Worm (Caenorhabditis elegans) whole organism, late embryonic: ENCODE measurements around the gene cutl-1.

ENCODE experiments used
- C38D4.7 ChIP-seq: fragments of 200-800 bp; sonication (Bioruptor generic); optimal IDR thresholded peaks from 2 replicates; lab custom pipeline; 2018; ENCODE audit warnings: mild to moderate bottlenecking, missing genetic modification characterization, moderate library complexity, missing compliant biosample characterization
- F13H6.1 ChIP-seq: sonication (generic microtip); optimal IDR thresholded peaks from 2 replicates; lab custom pipeline; 2016; ENCODE audit warnings: missing genetic modification characterization, missing compliant biosample characterization
- T23F11.4 ChIP-seq: fragments of 200-800 bp; sonication (Bioruptor generic); optimal IDR thresholded peaks from 2 replicates; lab custom pipeline; 2018; ENCODE audit warnings: mild to moderate bottlenecking, missing genetic modification characterization, missing compliant biosample characterization
- Y22D7AL.16 ChIP-seq: sonication (generic microtip); optimal IDR thresholded peaks from 2 replicates; lab custom pipeline; 2016; ENCODE audit warnings: missing genetic modification characterization, missing compliant biosample characterization
- ahr-1 ChIP-seq: sonication (generic microtip); optimal IDR thresholded peaks from 2 replicates; lab custom pipeline; 2016; ENCODE audit warnings: missing genetic modification characterization, missing compliant biosample characterization
- ceh-14 ChIP-seq: sonication (generic microtip); optimal IDR thresholded peaks from 2 replicates; lab custom pipeline; 2016; ENCODE audit warnings: missing genotype, missing genetic modification characterization, missing compliant biosample characterization
- ceh-2 ChIP-seq: sonication (generic microtip); optimal IDR thresholded peaks from 2 replicates; lab custom pipeline; 2016; ENCODE audit warnings: missing genotype, missing genetic modification characterization, missing compliant biosample characterization
- ceh-22 ChIP-seq: sonication (generic microtip); optimal IDR thresholded peaks from 2 replicates; lab custom pipeline; 2017; ENCODE audit warnings: missing biosample characterization, missing genetic modification characterization
- ceh-24 ChIP-seq: sonication (generic microtip); optimal IDR thresholded peaks from 2 replicates; lab custom pipeline; 2016; ENCODE audit warnings: mild to moderate bottlenecking, missing genetic modification characterization, missing compliant biosample characterization
- ceh-30 ChIP-seq: fragments of 150-350 bp; optimal IDR thresholded peaks from 2 replicates; lab custom pipeline; 2014; ENCODE audit warnings: missing biosample characterization, missing genetic modification characterization
- ceh-31 ChIP-seq: sonication (generic microtip); optimal IDR thresholded peaks from 2 replicates; lab custom pipeline; 2016; ENCODE audit warnings: missing genetic modification characterization, missing compliant biosample characterization
- ceh-45 ChIP-seq: fragments of 200-800 bp; sonication (Bioruptor generic); IDR thresholded peaks from 2 replicates; pipeline ENCODE4 v1.3.6; 2022; ENCODE audit warnings: missing genetic modification reagents, missing genetic modification characterization, missing compliant biosample characterization
- ceh-6 ChIP-seq: fragments of 200-800 bp; sonication (Bioruptor generic); optimal IDR thresholded peaks from 2 replicates; lab custom pipeline; 2018; ENCODE audit warnings: mild to moderate bottlenecking, missing genetic modification characterization, missing compliant biosample characterization
- dmd-4 ChIP-seq: sonication (generic microtip); optimal IDR thresholded peaks from 2 replicates; lab custom pipeline; 2016; ENCODE audit warnings: borderline replicate concordance, missing genetic modification characterization, missing compliant biosample characterization
- dve-1 ChIP-seq: sonication (generic microtip); optimal IDR thresholded peaks from 2 replicates; lab custom pipeline; 2017; ENCODE audit warnings: antibody characterized with exemption, mild to moderate bottlenecking, missing genetic modification characterization, missing compliant biosample characterization
- elt-2 ChIP-seq: sonication (generic microtip); optimal IDR thresholded peaks from 2 replicates; lab custom pipeline; 2016; ENCODE audit warnings: missing genetic modification reagents, missing genetic modification characterization, missing compliant biosample characterization
- elt-4 ChIP-seq: sonication (generic microtip); optimal IDR thresholded peaks from 2 replicates; lab custom pipeline; 2016; ENCODE audit warnings: missing genetic modification characterization, missing compliant biosample characterization
- ets-4 ChIP-seq: sonication (generic microtip); optimal IDR thresholded peaks from 2 replicates; lab custom pipeline; 2016; ENCODE audit warnings: missing genetic modification characterization, missing compliant biosample characterization
- hlh-13 ChIP-seq: fragments of 200-800 bp; sonication (Bioruptor generic); optimal IDR thresholded peaks from 2 replicates; lab custom pipeline; 2018; ENCODE audit warnings: mild to moderate bottlenecking, missing genetic modification characterization, missing compliant biosample characterization
- hlh-15 ChIP-seq: sonication (generic microtip); optimal IDR thresholded peaks from 2 replicates; lab custom pipeline; 2016; ENCODE audit warnings: missing genetic modification characterization, missing compliant biosample characterization
- nfya-1 ChIP-seq: sonication (generic microtip); optimal IDR thresholded peaks from 2 replicates; lab custom pipeline; 2017; ENCODE audit warnings: missing genetic modification characterization, mild to moderate bottlenecking, missing compliant biosample characterization, antibody characterized with exemption, moderate library complexity
- npax-4 ChIP-seq: sonication (generic microtip); optimal IDR thresholded peaks from 2 replicates; lab custom pipeline; 2016; ENCODE audit warnings: missing genetic modification characterization, missing compliant biosample characterization
- pag-3 ChIP-seq: sonication (generic microtip); optimal IDR thresholded peaks from 2 replicates; lab custom pipeline; 2016; ENCODE audit warnings: missing compliant biosample characterization, missing genetic modification characterization, borderline replicate concordance
- pat-9 ChIP-seq: fragments of 200-800 bp; sonication (Bioruptor generic); optimal IDR thresholded peaks from 2 replicates; lab custom pipeline; 2018; ENCODE audit warnings: mild to moderate bottlenecking, missing genetic modification characterization, moderate library complexity, missing compliant biosample characterization
- pha-2 ChIP-seq: sonication (generic microtip); optimal IDR thresholded peaks from 2 replicates; lab custom pipeline; 2017; ENCODE audit warnings: mild to moderate bottlenecking, missing genetic modification characterization, missing compliant biosample characterization
- pros-1 ChIP-seq: fragments of 150-350 bp; optimal IDR thresholded peaks from 2 replicates; lab custom pipeline; 2014; ENCODE audit warnings: missing biosample characterization, missing genetic modification reagents, missing genetic modification characterization
- ref-2 ChIP-seq: sonication (generic microtip); optimal IDR thresholded peaks from 2 replicates; lab custom pipeline; 2016; ENCODE audit warnings: missing genetic modification characterization, missing compliant biosample characterization
- sdc-2 ChIP-seq: sonication (generic microtip); optimal IDR thresholded peaks from 2 replicates; lab custom pipeline; 2016; ENCODE audit warnings: missing genotype, missing genetic modification characterization, missing compliant biosample characterization
- sox-2 ChIP-seq: fragments of 200-800 bp; sonication (Bioruptor generic); IDR thresholded peaks from 2 replicates; pipeline ENCODE4 v1.3.6; 2022; ENCODE audit warnings: missing genetic modification reagents, missing genetic modification characterization, missing compliant biosample characterization
- syd-9 ChIP-seq: sonication (generic microtip); optimal IDR thresholded peaks from 2 replicates; lab custom pipeline; 2016; ENCODE audit warnings: mild to moderate bottlenecking, missing genetic modification characterization, moderate library complexity, missing compliant biosample characterization
- tbx-2 ChIP-seq: sonication (generic microtip); optimal IDR thresholded peaks from 2 replicates; lab custom pipeline; 2016; ENCODE audit warnings: missing genetic modification characterization, missing compliant biosample characterization
- tbx-7 ChIP-seq: sonication (generic microtip); optimal IDR thresholded peaks from 2 replicates; lab custom pipeline; 2016; ENCODE audit warnings: missing genotype, missing genetic modification characterization, missing compliant biosample characterization
- unc-42 ChIP-seq: sonication (generic microtip); optimal IDR thresholded peaks from 2 replicates; lab custom pipeline; 2016; ENCODE audit warnings: missing genotype, missing genetic modification characterization, missing compliant biosample characterization
- unc-55 ChIP-seq: sonication (generic microtip); optimal IDR thresholded peaks from 2 replicates; lab custom pipeline; 2017; ENCODE audit warnings: missing biosample characterization, missing genetic modification reagents, missing genetic modification characterization
- unc-86 ChIP-seq: sonication (generic microtip); optimal IDR thresholded peaks from 2 replicates; lab custom pipeline; 2016; ENCODE audit warnings: missing genetic modification characterization, missing compliant biosample characterization

The cutl-1 gene

ce11 chrV:13380980-13381379 is 24.9 kb downstream of the cutl-1 start, which contains the start of gene cpz-2:
cpz-2 (plus strand) TSS chrV:13381189.
- TF ChIP-seq elt-2 (tag; lab: Kevin White, UChicago) (peak; percentile 72), ceh-30 (no peak)

ce11 chrV:13380178-13380577 is 25.7 kb downstream of the cutl-1 start, which contains the start of gene ifbp-1:
ifbp-1 (minus strand) TSS chrV:13380262.
- TF ChIP-seq elt-2 (tag; lab: Kevin White, UChicago) = no peak
- TF ChIP-seq ahr-1 = no peak
- no peak for TF ChIP-seq ceh-6 (GFP tag; lab: Kevin White, UChicago)
- TF ChIP-seq unc-86 (tag; lab: Kevin White, UChicago) = no peak
- TF ChIP-seq hlh-13 = no peak
- no peak for TF ChIP-seq pros-1 (tag; lab: Kevin White, UChicago)
- TF ChIP-seq ceh-30 = no peak
- no peak for TF ChIP-seq ceh-22 (tag; lab: Kevin White, UChicago)
- TF ChIP-seq C38D4.7 = no peak
- no peak for TF ChIP-seq ceh-2 (tag; lab: Kevin White, UChicago)
- TF ChIP-seq ets-4 (tag; lab: Kevin White, UChicago) = no peak
- no peak for TF ChIP-seq T23F11.4 (GFP tag; lab: Kevin White, UChicago)
- no peak for TF ChIP-seq nfya-1
- TF ChIP-seq sox-2 (GFP tag; lab: Robert Waterston, UW) = no peak

- TF ChIP-seq ceh-14 (no peak), ceh-24 (no peak), nfya-1 (no peak), elt-2 (tag; lab: Kevin White, UChicago) (peak; percentile 81), ref-2 (no peak), npax-4 (no peak)
Measured at ce11 chrV:13377130-13377529, 28.8 kb downstream of the cutl-1 start.

- no peak for TF ChIP-seq hlh-15 (tag; lab: Kevin White, UChicago)
- TF ChIP-seq ceh-14 = no peak
- no peak for TF ChIP-seq pag-3
- TF ChIP-seq C38D4.7 = no peak
- TF ChIP-seq tbx-2 (tag; lab: Kevin White, UChicago) = no peak
- no peak for TF ChIP-seq ceh-22 (tag; lab: Kevin White, UChicago)
- no peak for TF ChIP-seq nfya-1
- TF ChIP-seq ahr-1 = no peak
- no peak for TF ChIP-seq Y22D7AL.16
- no peak for TF ChIP-seq ceh-2 (tag; lab: Kevin White, UChicago)
- no peak for TF ChIP-seq tbx-7
- TF ChIP-seq pat-9 = no peak
- no peak for TF ChIP-seq dve-1 (tag; lab: Kevin White, UChicago)
- TF ChIP-seq ceh-30 = no peak
- no peak for TF ChIP-seq F13H6.1 (tag; lab: Kevin White, UChicago)
- TF ChIP-seq syd-9 = no peak
- TF ChIP-seq unc-42 (tag; lab: Kevin White, UChicago) = no peak
- no peak for TF ChIP-seq sdc-2 (tag; lab: Kevin White, UChicago)
- TF ChIP-seq dmd-4 = no peak
Measured at ce11 chrV:13375861-13376260, 30.1 kb downstream of the cutl-1 start.

- no peak for TF ChIP-seq ceh-30
- peak; percentile 8 for TF ChIP-seq unc-55 (GFP tag; lab: Kevin White, UChicago)
- no peak for TF ChIP-seq ceh-45 (GFP tag; lab: Robert Waterston, UW)
- no peak for TF ChIP-seq elt-4
- TF ChIP-seq pha-2 (tag; lab: Kevin White, UChicago) = no peak
- peak; percentile 28 for TF ChIP-seq ceh-31 (tag; lab: Kevin White, UChicago)
Measured at ce11 chrV:13374532-13374931, 31.4 kb downstream of the cutl-1 start.
